Fruit fly (Drosophila melanogaster): ENCODE data around the gene Pkc98E.

Gene Pkc98E

dm6 chr3R:29033909-29034629 lies 4.9 kb upstream of the Pkc98E start, which contains the start of the genes beta4GalNAcTB and Cpsf100:
Gene beta4GalNAcTB, minus strand, starts transcription at chr3R:29034008.
Gene Cpsf100, plus strand, starts transcription at chr3R:29034573.
- TF ChIP-seq insv (optimal IDR thresholded peaks at IDR 0.05) (no peak), psq (optimal IDR thresholded peaks at IDR 0.05) (no peak), Sin3A (optimal IDR thresholded peaks at IDR 0.05) (no peak), ttk (optimal IDR thresholded peaks at IDR 0.05) (no peak), h (optimal IDR thresholded peaks at IDR 0.05) (no peak), Myc (optimal IDR thresholded peaks at IDR 0.05) (no peak)

dm6 chr3R:29039704-29040430 lies 911 bp downstream of the Pkc98E start:
- TF ChIP-seq ttk (optimal IDR thresholded peaks at IDR 0.05) (no peak), Sin3A (optimal IDR thresholded peaks at IDR 0.05) (no peak), psq (optimal IDR thresholded peaks at IDR 0.05) (no peak), h (optimal IDR thresholded peaks at IDR 0.05) (no peak), insv (optimal IDR thresholded peaks at IDR 0.05) (no peak), Myc (optimal IDR thresholded peaks at IDR 0.05) (no peak)

DNA sequence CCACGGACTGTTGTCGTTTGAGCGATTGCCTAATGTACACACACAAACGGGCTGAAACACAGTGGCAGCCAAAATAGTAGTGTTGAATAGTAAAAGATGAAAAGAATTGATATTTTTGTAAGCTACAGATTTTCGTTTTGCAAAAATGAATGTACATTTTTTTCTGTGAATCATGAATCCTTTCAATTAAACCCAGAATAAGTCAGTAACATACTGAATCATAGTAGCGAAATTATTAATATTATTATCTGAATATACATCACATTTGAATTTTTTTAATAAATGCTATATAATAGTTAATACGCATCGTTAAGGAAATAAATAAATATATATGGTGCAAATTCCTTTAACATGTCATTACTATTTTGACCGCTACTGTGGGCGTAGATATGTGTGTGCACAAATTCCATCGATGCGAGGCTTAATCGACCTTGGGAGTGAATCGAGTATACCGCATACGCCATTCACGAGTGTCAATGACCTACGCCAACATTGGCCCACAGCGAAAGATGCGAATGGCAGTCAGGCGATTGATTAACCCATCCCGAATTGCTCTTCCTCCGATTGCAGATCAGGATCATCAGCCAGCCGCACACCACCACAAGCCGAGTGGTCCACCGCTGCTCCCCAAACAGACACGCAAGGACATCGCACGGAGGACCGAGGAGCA lies 1.7 kb downstream of the Pkc98E start:
- TF ChIP-seq ttk (optimal IDR thresholded peaks at IDR 0.05) (no peak), h (optimal IDR thresholded peaks at IDR 0.05) (no peak), insv (optimal IDR thresholded peaks at IDR 0.05) (no peak), psq (optimal IDR thresholded peaks at IDR 0.05) (no peak), Sin3A (optimal IDR thresholded peaks at IDR 0.05) (no peak), Myc (optimal IDR thresholded peaks at IDR 0.05) (no peak)

- TF ChIP-seq insv (optimal IDR thresholded peaks at IDR 0.05) (no peak), psq (optimal IDR thresholded peaks at IDR 0.05) (no peak), h (optimal IDR thresholded peaks at IDR 0.05) (no peak), ttk (optimal IDR thresholded peaks at IDR 0.05) (no peak), Myc (optimal IDR thresholded peaks at IDR 0.05) (no peak), Sin3A (optimal IDR thresholded peaks at IDR 0.05) (no peak)
Measured at dm6 chr3R:29049055-29049722, 10.2 kb downstream of the Pkc98E start, which contains the start of gene CG11837. Gene CG11837, plus strand, starts transcription at chr3R:29049493.

- no peak for TF ChIP-seq ttk (optimal IDR thresholded peaks at IDR 0.05)
- TF ChIP-seq h (optimal IDR thresholded peaks at IDR 0.05): no peak
- no peak for TF ChIP-seq psq (optimal IDR thresholded peaks at IDR 0.05)
- no peak for TF ChIP-seq Myc (optimal IDR thresholded peaks at IDR 0.05)
- TF ChIP-seq Sin3A (optimal IDR thresholded peaks at IDR 0.05): no peak
- TF ChIP-seq insv (optimal IDR thresholded peaks at IDR 0.05): no peak
Measured at dm6 chr3R:29050756-29051155, 11.8 kb downstream of the Pkc98E start, which contains the start of gene CG11841. Gene CG11841, plus strand, starts transcription at chr3R:29051056.

DNA sequence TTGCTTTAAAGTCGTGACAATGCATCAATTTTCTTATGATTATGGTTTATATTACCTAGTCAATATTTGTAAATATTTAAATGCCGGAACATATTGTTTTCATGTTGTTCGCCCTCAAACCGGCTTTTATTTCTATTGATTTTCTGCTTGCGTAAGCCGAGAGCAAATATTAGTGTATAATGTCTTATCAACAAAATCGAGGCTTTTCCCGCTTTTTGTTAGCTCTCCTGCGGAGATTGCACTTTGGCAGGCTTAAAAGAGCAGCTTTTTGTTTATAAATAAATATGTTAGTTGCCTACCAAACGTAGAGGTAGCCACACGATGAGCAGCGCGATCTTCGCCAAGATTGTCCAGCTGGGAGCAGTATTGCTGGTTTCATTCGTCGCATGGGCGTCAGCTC lies 13.4 kb downstream of the Pkc98E start, which contains the start of gene CG11842:
CG11842 (plus strand) TSS at position 301 of the 400 bp plus-strand sequence.
- TF ChIP-seq insv (optimal IDR thresholded peaks at IDR 0.05) (no peak), ttk (optimal IDR thresholded peaks at IDR 0.05) (no peak), psq (optimal IDR thresholded peaks at IDR 0.05) (no peak), Myc (optimal IDR thresholded peaks at IDR 0.05) (no peak), h (optimal IDR thresholded peaks at IDR 0.05) (no peak), Sin3A (optimal IDR thresholded peaks at IDR 0.05) (no peak)

DNA sequence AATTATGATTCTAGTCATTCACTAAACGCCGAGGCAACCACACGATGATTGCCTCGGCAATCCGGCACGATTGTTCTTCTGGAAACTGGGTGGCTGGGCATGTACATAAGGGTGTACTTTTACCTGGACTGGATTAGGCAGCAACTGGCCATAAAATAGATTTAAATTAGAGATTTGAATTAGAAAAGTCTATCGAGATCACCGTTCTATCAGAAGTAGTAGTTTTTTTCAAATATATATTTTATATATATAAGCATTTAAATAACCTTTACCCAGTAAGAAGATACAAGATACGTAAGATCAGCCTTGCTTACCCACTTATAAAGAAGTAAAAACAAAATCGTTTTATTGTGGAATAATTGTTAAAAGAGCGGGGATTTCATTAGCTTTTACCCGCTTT lies 15.1 kb downstream of the Pkc98E start, which contains the start of gene CG11843:
CG11843 (plus strand) TSS at position 301 of the 400 bp plus-strand sequence.
- TF ChIP-seq psq (optimal IDR thresholded peaks at IDR 0.05) (no peak), ttk (optimal IDR thresholded peaks at IDR 0.05) (no peak), h (optimal IDR thresholded peaks at IDR 0.05) (no peak)

DNA sequence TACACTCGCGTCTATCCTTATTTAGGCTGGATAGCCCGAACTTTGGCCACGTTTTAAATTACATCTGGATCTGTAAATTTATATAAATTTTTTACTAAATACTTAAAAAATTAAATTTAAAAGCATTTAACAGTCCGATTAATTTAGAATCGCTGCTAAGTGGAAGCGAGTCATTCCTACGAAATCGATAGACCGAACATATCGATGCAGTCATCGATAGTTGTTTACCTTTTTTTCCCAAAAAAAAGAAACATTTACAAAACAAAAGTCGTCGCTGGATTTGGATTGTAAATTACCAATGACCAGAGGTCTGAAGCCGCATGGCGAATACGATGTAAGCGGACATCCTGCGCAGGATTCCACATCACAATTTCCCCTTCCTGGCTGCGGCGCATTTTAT lies 16.8 kb downstream of the Pkc98E start, which contains the start of gene Sirt7:
Sirt7 (plus strand) TSS at position 218 of the 400 bp plus-strand sequence.
- TF ChIP-seq h (optimal IDR thresholded peaks at IDR 0.05) (no peak), ttk (optimal IDR thresholded peaks at IDR 0.05) (no peak), Myc (optimal IDR thresholded peaks at IDR 0.05) (no peak), Sin3A (optimal IDR thresholded peaks at IDR 0.05) (no peak), psq (optimal IDR thresholded peaks at IDR 0.05) (no peak), insv (optimal IDR thresholded peaks at IDR 0.05) (no peak)

DNA sequence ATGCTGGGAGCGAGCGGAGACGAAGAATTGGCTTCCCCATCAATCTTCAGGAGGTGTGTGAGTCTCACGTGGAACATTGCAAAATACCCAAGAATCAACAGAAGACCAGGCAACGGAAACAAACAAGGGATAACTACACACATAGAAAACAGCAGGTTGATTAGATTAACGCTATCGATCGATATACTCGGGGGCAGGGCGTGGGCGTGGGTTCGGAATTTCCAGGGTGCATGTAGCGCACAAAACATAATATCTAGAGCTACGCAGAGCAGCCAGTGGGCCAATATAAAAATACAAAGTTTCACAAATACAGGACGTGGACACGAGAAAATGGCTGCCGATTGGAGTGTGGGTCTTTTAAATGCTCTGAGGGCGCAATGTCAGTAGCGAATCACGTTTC lies 20.4 kb downstream of the Pkc98E start:
- TF ChIP-seq h (optimal IDR thresholded peaks at IDR 0.05) (no peak), Myc (optimal IDR thresholded peaks at IDR 0.05) (no peak), psq (optimal IDR thresholded peaks at IDR 0.05) (no peak), insv (optimal IDR thresholded peaks at IDR 0.05) (no peak), ttk (optimal IDR thresholded peaks at IDR 0.05) (no peak), Sin3A (optimal IDR thresholded peaks at IDR 0.05) (no peak)

- TF ChIP-seq Myc (optimal IDR thresholded peaks at IDR 0.05) (no peak), ttk (optimal IDR thresholded peaks at IDR 0.05) (no peak), insv (optimal IDR thresholded peaks at IDR 0.05) (no peak), psq (optimal IDR thresholded peaks at IDR 0.05) (no peak), Sin3A (optimal IDR thresholded peaks at IDR 0.05) (no peak), h (optimal IDR thresholded peaks at IDR 0.05) (no peak)
Measured at dm6 chr3R:29062717-29063206, 23.8 kb downstream of the Pkc98E start, which contains the start of the genes Cul5 and Bicra. Gene Cul5, minus strand, starts transcription at chr3R:29062975. Gene Bicra, plus strand, starts transcription at chr3R:29063040.
